Fruit fly (Drosophila melanogaster): ENCODE results near the gene Snmp1.

The Snmp1 gene

DNA sequence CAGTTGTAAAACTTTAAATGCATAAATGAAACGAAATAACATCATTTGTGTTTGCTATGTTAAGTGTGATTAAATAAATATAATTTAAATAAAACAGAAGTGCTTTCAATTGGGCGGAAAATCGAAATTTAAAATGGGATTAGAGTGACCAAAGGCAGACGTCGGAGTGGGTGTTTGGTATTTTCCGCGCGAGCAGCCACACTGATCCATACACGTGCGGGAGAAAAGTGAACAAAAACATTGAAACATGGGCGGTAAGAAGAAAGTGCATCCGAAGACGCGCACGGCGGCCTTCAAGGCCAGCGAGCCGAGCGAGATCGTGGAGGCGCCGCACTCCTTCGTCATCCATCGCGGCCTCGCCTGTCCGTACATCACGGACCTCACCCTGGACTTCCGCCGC, 51.9 kb downstream of the Snmp1 start, which contains the start of gene ppan:
TSS of gene ppan (plus strand) at position 198 of the 400 bp plus-strand sequence.
- no peak for TF ChIP-seq dsf (GFP tag; optimal IDR thresholded peaks at IDR 0.05; ENCODE audit: borderline replicate concordance)
- TF ChIP-seq h (GFP tag; optimal IDR thresholded peaks at IDR 0.05) = peak; percentile 10
- peak; percentile 36 for TF ChIP-seq Myc (optimal IDR thresholded peaks at IDR 0.05)
- peak; percentile 37 for TF ChIP-seq sage (GFP tag; optimal IDR thresholded peaks at IDR 0.05)
- TF ChIP-seq CG32264 (GFP tag; optimal IDR thresholded peaks at IDR 0.05) = no peak
- peak; percentile 20 for TF ChIP-seq Dif (GFP tag; optimal IDR thresholded peaks at IDR 0.05; ENCODE audit: partially characterized antibody)
